Worm (Caenorhabditis elegans) whole organism, L3 larva: ENCODE results near the gene dim-1.

Experiments
- R02D3.7 ChIP-seq: fragments of 150-350 bp; optimal IDR thresholded peaks from 2 replicates; lab custom pipeline; 2014; ENCODE audit warnings: missing biosample characterization, missing genetic modification characterization
- aly-2 ChIP-seq: fragments of 150-350 bp; optimal IDR thresholded peaks from 2 replicates; lab custom pipeline; 2014; ENCODE audit warnings: missing biosample characterization, missing genetic modification characterization
- ama-1 ChIP-seq: fragments of 150-350 bp; optimal IDR thresholded peaks from 2 replicates; lab custom pipeline; 2018
- ceh-16 ChIP-seq: sonication (generic microtip); optimal IDR thresholded peaks from 2 replicates; lab custom pipeline; 2017; ENCODE audit warnings: missing biosample characterization, missing genetic modification characterization
- ceh-28 ChIP-seq: fragments of 150-350 bp; optimal IDR thresholded peaks from 2 replicates; lab custom pipeline; 2014; ENCODE audit warnings: missing biosample characterization, missing genetic modification reagents, missing genetic modification characterization
- ceh-9 ChIP-seq: sonication (generic microtip); optimal IDR thresholded peaks from 2 replicates; lab custom pipeline; 2018; ENCODE audit warnings: missing biosample characterization, missing genetic modification characterization
- daf-12 ChIP-seq: fragments of 150-350 bp; optimal IDR thresholded peaks from 2 replicates; lab custom pipeline; 2014; ENCODE audit warnings: missing biosample characterization, missing genetic modification reagents, missing genetic modification characterization
- egl-27 ChIP-seq: sonication (generic microtip); optimal IDR thresholded peaks from 4 replicates; lab custom pipeline; 2017; ENCODE audit warnings: missing biosample characterization, missing genetic modification reagents, missing genetic modification characterization
- egl-5 ChIP-seq: fragments of 150-350 bp; optimal IDR thresholded peaks from 2 replicates; lab custom pipeline; 2017; ENCODE audit warnings: missing biosample characterization, missing genetic modification reagents, missing genetic modification characterization, inconsistent platforms
- elt-1 ChIP-seq: fragments of 150-350 bp; optimal IDR thresholded peaks from 2 replicates; lab custom pipeline; 2014; ENCODE audit warnings: missing biosample characterization, missing genetic modification characterization
- elt-2 ChIP-seq: sonication (generic microtip); optimal IDR thresholded peaks from 2 replicates; lab custom pipeline; 2016; ENCODE audit warnings: missing genetic modification reagents, mild to moderate bottlenecking, missing genetic modification characterization, missing compliant biosample characterization
- fkh-2 ChIP-seq: fragments of 150-350 bp; optimal IDR thresholded peaks from 2 replicates; lab custom pipeline; 2014; ENCODE audit warnings: missing biosample characterization, missing genetic modification reagents, missing genetic modification characterization
- hmg-11 ChIP-seq: sonication (generic microtip); optimal IDR thresholded peaks from 2 replicates; lab custom pipeline; 2016; ENCODE audit warnings: missing genetic modification characterization, missing compliant biosample characterization
- jun-1 ChIP-seq: fragments of 150-350 bp; optimal IDR thresholded peaks from 2 replicates; lab custom pipeline; 2014; ENCODE audit warnings: missing biosample characterization, missing genetic modification reagents, missing genetic modification characterization
- lin-39 ChIP-seq: fragments of 150-350 bp; optimal IDR thresholded peaks from 2 replicates; lab custom pipeline; 2018; ENCODE audit warnings: missing biosample characterization, missing genetic modification reagents, missing genetic modification characterization
- lsy-12 ChIP-seq: sonication (generic microtip); optimal IDR thresholded peaks from 2 replicates; lab custom pipeline; 2016; ENCODE audit warnings: mild to moderate bottlenecking, missing genetic modification characterization, missing compliant biosample characterization
- mml-1 ChIP-seq: fragments of 150-350 bp; sonication (generic microtip); optimal IDR thresholded peaks from 3 replicates; lab custom pipeline; 2014; ENCODE audit warnings: missing biosample characterization, missing genetic modification characterization
- nfya-1 ChIP-seq: sonication (generic microtip); optimal IDR thresholded peaks from 2 replicates; lab custom pipeline; 2017; ENCODE audit warnings: missing genetic modification characterization, mild to moderate bottlenecking, missing compliant biosample characterization, antibody characterized with exemption, moderate library complexity; ENCODE audit not compliant: insufficient read depth
- nhr-23 ChIP-seq: fragments of 150-350 bp; optimal IDR thresholded peaks from 2 replicates; lab custom pipeline; 2014; ENCODE audit warnings: missing biosample characterization, missing genetic modification reagents, missing genetic modification characterization
- nhr-237 ChIP-seq: fragments of 150-350 bp; optimal IDR thresholded peaks from 2 replicates; lab custom pipeline; 2014; ENCODE audit warnings: missing biosample characterization, missing genetic modification characterization
- nhr-25 ChIP-seq: sonication (generic microtip); optimal IDR thresholded peaks from 2 replicates; lab custom pipeline; 2017; ENCODE audit warnings: missing biosample characterization, missing genetic modification characterization
- nhr-28 ChIP-seq: fragments of 150-350 bp; optimal IDR thresholded peaks from 2 replicates; lab custom pipeline; 2014; ENCODE audit warnings: missing biosample characterization, missing genetic modification characterization
- nhr-43 ChIP-seq: sonication (generic microtip); optimal IDR thresholded peaks from 2 replicates; lab custom pipeline; 2016; ENCODE audit warnings: mild to moderate bottlenecking, missing genetic modification characterization, missing compliant biosample characterization; ENCODE audit not compliant: poor library complexity, severe bottlenecking
- nhr-67 ChIP-seq: fragments of 150-350 bp; optimal IDR thresholded peaks from 2 replicates; lab custom pipeline; 2014; ENCODE audit warnings: missing biosample characterization, missing genetic modification characterization
- pha-4 ChIP-seq: fragments of 150-350 bp; optimal IDR thresholded peaks from 2 replicates; lab custom pipeline; 2014; ENCODE audit warnings: missing biosample characterization, missing genetic modification reagents, missing genetic modification characterization
- pqm-1 ChIP-seq: fragments of 150-350 bp; optimal IDR thresholded peaks from 2 replicates; lab custom pipeline; 2017; ENCODE audit warnings: missing biosample characterization, missing genetic modification characterization, inconsistent platforms
- sea-2 ChIP-seq: fragments of 150-350 bp; sonication (generic microtip); optimal IDR thresholded peaks from 4 replicates; lab custom pipeline; 2014; ENCODE audit warnings: missing biosample characterization, missing genetic modification reagents, missing genetic modification characterization
- skn-1 ChIP-seq: fragments of 150-350 bp; optimal IDR thresholded peaks from 2 replicates; lab custom pipeline; 2014; ENCODE audit warnings: missing biosample characterization, missing genetic modification characterization
- snpc-4 ChIP-seq: fragments of 150-350 bp; optimal IDR thresholded peaks from 2 replicates; lab custom pipeline; 2014; ENCODE audit warnings: missing biosample characterization, missing genetic modification characterization
- tbx-2 ChIP-seq: sonication (generic microtip); optimal IDR thresholded peaks from 2 replicates; lab custom pipeline; 2016; ENCODE audit warnings: mild to moderate bottlenecking, missing genetic modification characterization, missing compliant biosample characterization
- unc-62 ChIP-seq: fragments of 150-350 bp; sonication (generic microtip); optimal IDR thresholded peaks from 4 replicates; lab custom pipeline; 2014; ENCODE audit warnings: missing biosample characterization, missing genetic modification reagents, missing genetic modification characterization
- zag-1 ChIP-seq: fragments of 150-350 bp; optimal IDR thresholded peaks from 2 replicates; lab custom pipeline; 2014; ENCODE audit warnings: missing biosample characterization, missing genetic modification characterization
- ztf-11 ChIP-seq: fragments of 150-350 bp; optimal IDR thresholded peaks from 2 replicates; lab custom pipeline; 2014; ENCODE audit warnings: missing biosample characterization, missing genetic modification characterization

The dim-1 gene

ce11 chrX:8017305-8017704 lies 40.7 kb downstream of the dim-1 start (continued):
- no peak for TF ChIP-seq elt-1 (tag; lab: Kevin White, UChicago)
- TF ChIP-seq zag-1 (tag; lab: Kevin White, UChicago), result no peak
- TF ChIP-seq egl-27 (tag; lab: Kevin White, UChicago), result no peak
- TF ChIP-seq nhr-43, result no peak
- TF ChIP-seq pha-4 (tag; lab: Kevin White, UChicago), result peak; percentile 26
- no peak for TF ChIP-seq ceh-9 (tag; lab: Kevin White, UChicago)
- TF ChIP-seq R02D3.7 (tag; lab: Kevin White, UChicago), result no peak
- no peak for TF ChIP-seq pqm-1 (tag; lab: Kevin White, UChicago)
- no peak for TF ChIP-seq mml-1 (tag; lab: Kevin White, UChicago)
- TF ChIP-seq hmg-11, result peak; percentile 81
- no peak for TF ChIP-seq snpc-4 (tag; lab: Kevin White, UChicago)
- TF ChIP-seq unc-62 (GFP tag; lab: Kevin White, UChicago), result no peak
- no peak for TF ChIP-seq fkh-2 (tag; lab: Kevin White, UChicago)

- no peak for TF ChIP-seq ceh-16 (tag; lab: Kevin White, UChicago)
- no peak for TF ChIP-seq lsy-12
- no peak for TF ChIP-seq nhr-25 (tag; lab: Kevin White, UChicago)
- TF ChIP-seq nfya-1, result peak; percentile 12
- no peak for TF ChIP-seq ztf-11
Observed at ce11 chrX:8015889-8016288, 42.1 kb downstream of the dim-1 start.

- TF ChIP-seq pha-4 (tag; lab: Kevin White, UChicago) (peak; percentile 47), mml-1 (tag; lab: Kevin White, UChicago) (no peak), elt-1 (tag; lab: Kevin White, UChicago) (no peak), tbx-2 (tag; lab: Kevin White, UChicago) (no peak), nhr-28 (no peak), pqm-1 (tag; lab: Kevin White, UChicago) (peak; percentile 43), nhr-23 (tag; lab: Kevin White, UChicago) (no peak), jun-1 (tag; lab: Kevin White, UChicago) (peak; percentile 35), ceh-28 (peak; percentile 34), daf-12 (tag; lab: Kevin White, UChicago) (no peak), egl-5 (tag; lab: Kevin White, UChicago) (no peak), nhr-43 (no peak), sea-2 (GFP tag; lab: Kevin White, UChicago) (no peak), unc-62 (GFP tag; lab: Kevin White, UChicago) (no peak), nfya-1 (no peak), elt-2 (tag; lab: Kevin White, UChicago) (peak; percentile 91), ama-1 (lab: Kevin White, UChicago) (no peak), skn-1 (peak; percentile 19), zag-1 (tag; lab: Kevin White, UChicago) (no peak)
Observed at ce11 chrX:8014407-8015003, 43.5 kb downstream of the dim-1 start, which contains the start of gene unk-1. Gene unk-1 (plus strand): TSS chrX:8014983.

- TF ChIP-seq nhr-23 (tag; lab: Kevin White, UChicago) (peak; percentile 11), nhr-25 (tag; lab: Kevin White, UChicago) (peak; percentile 60), nhr-237 (tag; lab: Kevin White, UChicago) (no peak)
- TF ChIP-seq, all 47 proteins: peak for 2
Observed at ce11 chrX:8010652-8011051, 47.4 kb downstream of the dim-1 start.

ce11 chrX:8005967-8006366 lies 52.1 kb downstream of the dim-1 start:
- TF ChIP-seq lin-39, result no peak
- no peak for TF ChIP-seq nhr-23 (tag; lab: Kevin White, UChicago)
- TF ChIP-seq aly-2 (tag; lab: Kevin White, UChicago), result no peak
- no peak for TF ChIP-seq nhr-28
- TF ChIP-seq tbx-2 (tag; lab: Kevin White, UChicago), result no peak
- no peak for TF ChIP-seq nhr-67 (tag; lab: Kevin White, UChicago)
- no peak for TF ChIP-seq sea-2 (GFP tag; lab: Kevin White, UChicago)
- no peak for TF ChIP-seq nhr-237 (tag; lab: Kevin White, UChicago)
- TF ChIP-seq, all 47 proteins: peak for 0
